Worm (Caenorhabditis elegans): ENCODE measurements around the gene ZC443.1.

DNA sequence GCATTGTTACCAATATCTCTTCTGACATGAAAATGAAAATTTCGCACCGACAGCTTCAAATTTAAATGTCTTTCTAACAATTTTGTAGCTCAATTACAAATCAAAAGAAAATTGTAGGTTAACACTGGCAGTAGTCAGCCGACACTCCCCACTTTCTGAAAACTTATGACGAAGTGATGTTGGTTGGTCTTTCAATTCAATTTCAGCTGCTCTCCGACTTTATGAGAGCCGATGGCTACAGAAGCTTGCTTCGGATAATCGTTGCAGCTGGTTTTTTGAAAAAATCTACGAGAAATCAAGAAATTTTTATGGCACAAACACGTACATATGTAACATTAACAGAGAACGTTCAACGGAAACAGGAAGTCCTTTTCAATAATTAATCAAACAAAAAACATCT, 25.0 kb downstream of the ZC443.1 start, which contains the start of gene sre-20:
- no peak for TF ChIP-seq ceh-36 (tag; optimal IDR thresholded peaks at IDR 0.05)
- TF ChIP-seq aly-1 (tag; optimal IDR thresholded peaks at IDR 0.05), result no peak
- TF ChIP-seq tbx-11 (GFP tag; IDR thresholded peaks at IDR 0.05), result no peak
- TF ChIP-seq ama-1 (optimal IDR thresholded peaks at IDR 0.05), result no peak
- TF ChIP-seq scrt-1 (GFP tag; IDR thresholded peaks at IDR 0.05), result no peak
- TF ChIP-seq hmbx-1 (tag; optimal IDR thresholded peaks at IDR 0.05), result no peak
- no peak for TF ChIP-seq flt-1 (GFP tag; IDR thresholded peaks at IDR 0.05)
- no peak for TF ChIP-seq ceh-13 (GFP tag; optimal IDR thresholded peaks at IDR 0.05)
- no peak for TF ChIP-seq F13C5.2 (tag; optimal IDR thresholded peaks at IDR 0.05)
- no peak for TF ChIP-seq sea-1 (GFP tag; conservative IDR thresholded peaks at IDR 0.05)
- no peak for TF ChIP-seq tra-4 (tag; optimal IDR thresholded peaks at IDR 0.05)
